Worm (Caenorhabditis elegans): ENCODE data around the gene xbx-9.
A peak's percentile ranks its signal among the peaks of the same experiment; 100 is the strongest.

Gene xbx-9

ce11 chrV:12729220-12729619, 4.8 kb upstream of the xbx-9 start, which contains the start of gene R11D1.10:
R11D1.10 (plus strand) TSS chrV:12729520.
- no peak for TF ChIP-seq peb-1 (tag; optimal IDR thresholded peaks at IDR 0.05)
- TF ChIP-seq mbf-1 (tag; optimal IDR thresholded peaks at IDR 0.05), result no peak
- no peak for TF ChIP-seq Y55F3AM.14 (GFP tag; optimal IDR thresholded peaks at IDR 0.05)
- no peak for TF ChIP-seq unc-62 (GFP tag; optimal IDR thresholded peaks at IDR 0.05)
- no peak for TF ChIP-seq ztf-11 (tag; optimal IDR thresholded peaks at IDR 0.05)
- no peak for TF ChIP-seq F13H6.1 (tag; optimal IDR thresholded peaks at IDR 0.05)
- no peak for TF ChIP-seq lin-39 (tag; optimal IDR thresholded peaks at IDR 0.05)

ce11 chrV:12732734-12733133, 1.3 kb upstream of the xbx-9 start:
- peak; percentile 62 for TF ChIP-seq fos-1 (tag; optimal IDR thresholded peaks at IDR 0.05)
- peak; percentile 46 for TF ChIP-seq sma-9 (GFP tag; optimal IDR thresholded peaks at IDR 0.05)
- TF ChIP-seq sma-9 (tag; optimal IDR thresholded peaks at IDR 0.05), result no peak
- no peak for TF ChIP-seq peb-1 (tag; optimal IDR thresholded peaks at IDR 0.05)
- TF ChIP-seq crh-2 (tag; optimal IDR thresholded peaks at IDR 0.05), result peak; percentile 18
- TF ChIP-seq nhr-12 (tag; optimal IDR thresholded peaks at IDR 0.05), result no peak

- peak; percentile 71 for TF ChIP-seq peb-1 (tag; optimal IDR thresholded peaks at IDR 0.05)
- no peak for TF ChIP-seq ztf-1 (GFP tag; conservative IDR thresholded peaks at IDR 0.05)
- no peak for TF ChIP-seq sma-3 (GFP tag; optimal IDR thresholded peaks at IDR 0.05)
- no peak for TF ChIP-seq elt-1 (tag; optimal IDR thresholded peaks at IDR 0.05)
- no peak for TF ChIP-seq elt-3 (tag; optimal IDR thresholded peaks at IDR 0.05)
These were observed 2.3 kb downstream of the xbx-9 start, which contains the start of gene cky-1 for ce11 chrV:12736166-12736753. cky-1 (plus strand) TSS chrV:12736703.

ce11 chrV:12741684-12742083, 7.7 kb downstream of the xbx-9 start, which contains the start of gene hrg-7:
hrg-7 (plus strand) TSS chrV:12742041.
- TF ChIP-seq ztf-11 (tag; optimal IDR thresholded peaks at IDR 0.05) (no peak), nhr-6 (tag; optimal IDR thresholded peaks at IDR 0.05) (no peak), lin-39 (tag; optimal IDR thresholded peaks at IDR 0.05) (no peak), aly-2 (tag; optimal IDR thresholded peaks at IDR 0.05) (no peak), blmp-1 (tag; optimal IDR thresholded peaks at IDR 0.05; ENCODE audit: insufficient read depth) (no peak), nhr-21 (tag; optimal IDR thresholded peaks at IDR 0.05) (no peak), nhr-77 (tag; optimal IDR thresholded peaks at IDR 0.05) (no peak), gmeb-1 (tag; optimal IDR thresholded peaks at IDR 0.05) (peak; percentile 8), nhr-12 (tag; optimal IDR thresholded peaks at IDR 0.05) (no peak), lin-13 (GFP tag; optimal IDR thresholded peaks at IDR 0.05) (no peak), unc-55 (GFP tag; optimal IDR thresholded peaks at IDR 0.05) (no peak), egl-27 (tag; optimal IDR thresholded peaks at IDR 0.05) (no peak), elt-1 (tag; optimal IDR thresholded peaks at IDR 0.05) (no peak), nhr-237 (tag; optimal IDR thresholded peaks at IDR 0.05) (no peak), nhr-129 (tag; optimal IDR thresholded peaks at IDR 0.05) (peak; percentile 96), mab-5 (tag; optimal IDR thresholded peaks at IDR 0.05) (no peak), mbf-1 (tag; optimal IDR thresholded peaks at IDR 0.05) (no peak), nhr-10 (tag; optimal IDR thresholded peaks at IDR 0.05) (no peak), ZK546.5 (tag; optimal IDR thresholded peaks at IDR 0.05) (no peak), nhr-23 (tag; optimal IDR thresholded peaks at IDR 0.05) (no peak), snpc-4 (tag; optimal IDR thresholded peaks at IDR 0.05) (no peak), ztf-4 (tag; optimal IDR thresholded peaks at IDR 0.05) (no peak), fos-1 (tag; optimal IDR thresholded peaks at IDR 0.05) (peak; percentile 82), ama-1 (optimal IDR thresholded peaks at IDR 0.05) (no peak), sma-9 (GFP tag; optimal IDR thresholded peaks at IDR 0.05) (peak; percentile 54), sma-9 (tag; optimal IDR thresholded peaks at IDR 0.05) (no peak), sem-4 (tag; optimal IDR thresholded peaks at IDR 0.05) (no peak), R02D3.7 (tag; optimal IDR thresholded peaks at IDR 0.05) (no peak), lin-11 (tag; optimal IDR thresholded peaks at IDR 0.05) (no peak), crh-2 (tag; optimal IDR thresholded peaks at IDR 0.05) (peak; percentile 70), dmd-4 (tag; optimal IDR thresholded peaks at IDR 0.05) (no peak), sma-3 (GFP tag; optimal IDR thresholded peaks at IDR 0.05) (no peak)
